Worm (Caenorhabditis elegans): Measurements from ENCODE around the gene ZK688.1.
A peak's percentile ranks its signal among the peaks of the same experiment; 100 is the strongest.

The ZK688.1 gene

ce11 chrIII:7946968-7947491, 37.7 kb downstream of the ZK688.1 start, which contains the start of gene gsto-1 (continued):
- TF ChIP-seq gmeb-2 (tag; optimal IDR thresholded peaks at IDR 0.05), result no peak

DNA sequence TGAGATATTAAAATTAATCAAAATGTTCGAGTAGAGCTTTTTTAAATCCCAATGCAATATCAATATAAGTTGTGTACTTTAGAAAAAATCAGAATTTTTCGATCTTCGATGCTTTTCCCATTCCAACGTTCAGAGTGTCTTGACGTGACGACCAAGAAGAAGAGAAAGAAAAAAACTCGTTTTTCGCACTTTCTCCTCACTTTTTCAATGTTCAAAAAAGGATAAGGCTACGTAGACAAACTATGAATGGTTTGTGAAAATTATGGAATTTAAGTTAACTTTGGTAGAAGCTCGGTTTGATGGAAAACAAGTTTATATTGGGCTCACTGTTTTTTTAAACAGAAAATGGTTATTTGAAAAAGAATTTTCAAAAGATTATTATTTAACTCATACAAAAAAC, 38.3 kb downstream of the ZK688.1 start:
- TF ChIP-seq K02D7.2 (tag; optimal IDR thresholded peaks at IDR 0.05), result no peak
- TF ChIP-seq lim-6 (tag; optimal IDR thresholded peaks at IDR 0.05), result no peak

DNA sequence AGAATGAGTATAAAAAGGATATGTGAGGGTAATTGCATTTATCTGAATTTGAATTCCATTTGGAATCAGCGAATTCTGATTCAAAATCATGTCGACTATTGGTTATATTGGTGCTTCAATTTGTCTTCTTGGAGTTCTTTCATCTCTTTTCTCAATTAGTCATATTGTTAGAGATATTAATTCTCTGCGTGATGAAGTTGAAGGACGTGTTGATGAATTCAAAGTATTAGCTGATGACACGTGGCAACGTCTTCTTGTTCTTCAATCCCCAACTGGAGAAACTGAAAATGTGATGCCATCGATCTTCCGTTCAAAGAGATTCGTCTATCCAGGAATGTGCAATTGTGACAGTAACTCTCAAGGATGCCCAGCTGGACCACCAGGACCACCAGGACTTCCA, 39.4 kb downstream of the ZK688.1 start, which contains the start of gene col-90:
Gene col-90 (plus strand): TSS at position 37 of the 400 bp plus-strand sequence.
- TF ChIP-seq ceh-31 (tag; optimal IDR thresholded peaks at IDR 0.05) (no peak), pha-4 (tag; optimal IDR thresholded peaks at IDR 0.05) (no peak), npax-4 (tag; optimal IDR thresholded peaks at IDR 0.05) (no peak)

- TF ChIP-seq nhr-232 (tag; optimal IDR thresholded peaks at IDR 0.05) (no peak), fkh-6 (tag; optimal IDR thresholded peaks at IDR 0.05) (no peak), pax-1 (tag; optimal IDR thresholded peaks at IDR 0.05) (no peak), hlh-15 (tag; optimal IDR thresholded peaks at IDR 0.05) (no peak), pha-4 (tag; optimal IDR thresholded peaks at IDR 0.05) (no peak), tbx-7 (tag; optimal IDR thresholded peaks at IDR 0.05) (no peak), gmeb-2 (tag; optimal IDR thresholded peaks at IDR 0.05) (no peak), ceh-30 (tag; optimal IDR thresholded peaks at IDR 0.05) (no peak), madf-2 (tag; optimal IDR thresholded peaks at IDR 0.05) (no peak), unc-86 (tag; optimal IDR thresholded peaks at IDR 0.05) (no peak), T23F11.4 (GFP tag; optimal IDR thresholded peaks at IDR 0.05) (no peak), ceh-19 (GFP tag; optimal IDR thresholded peaks at IDR 0.05) (no peak), ztf-16 (tag; optimal IDR thresholded peaks at IDR 0.05) (no peak)
Measured at ce11 chrIII:7950447-7950846, 41.1 kb downstream of the ZK688.1 start.

ce11 chrIII:7952077-7952765, 42.9 kb downstream of the ZK688.1 start, which contains the start of gene C29E4.15:
C29E4.15 (plus strand) TSS chrIII:7952623.
- TF ChIP-seq unc-42 (tag; optimal IDR thresholded peaks at IDR 0.05) (peak; percentile 19), K09A11.1 (tag; optimal IDR thresholded peaks at IDR 0.05; ENCODE audit: insufficient read depth) (no peak), nfya-1 (tag; optimal IDR thresholded peaks at IDR 0.05) (no peak), F13H6.1 (tag; optimal IDR thresholded peaks at IDR 0.05) (no peak)

DNA sequence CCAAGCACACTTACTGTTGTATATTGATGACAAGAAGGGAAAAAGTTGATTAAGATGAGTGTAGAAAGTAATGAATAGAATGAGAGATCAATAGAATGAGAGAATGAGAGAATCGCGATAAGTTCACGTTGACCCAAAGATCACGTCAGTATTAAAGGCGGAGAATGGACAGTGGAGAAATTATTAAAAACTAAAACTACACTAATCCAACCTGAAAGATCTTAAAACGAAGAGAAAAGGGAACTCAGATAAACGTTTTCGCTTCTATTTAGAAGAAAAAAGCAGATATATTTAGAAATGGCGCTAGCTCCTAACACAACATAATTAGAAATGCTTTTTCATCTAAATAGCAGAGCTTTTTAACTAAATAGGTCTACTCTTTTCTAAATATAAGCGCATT, 43.8 kb downstream of the ZK688.1 start, which contains the start of gene let-754:
Gene let-754 (minus strand): TSS at position 101 of the 400 bp plus-strand sequence.
- TF ChIP-seq dmd-4 (tag; optimal IDR thresholded peaks at IDR 0.05; ENCODE audit: borderline replicate concordance), result no peak
- TF ChIP-seq pha-4 (tag; optimal IDR thresholded peaks at IDR 0.05), result no peak
- TF ChIP-seq pros-1 (tag; optimal IDR thresholded peaks at IDR 0.05), result no peak
- TF ChIP-seq ahr-1 (tag; optimal IDR thresholded peaks at IDR 0.05), result no peak
- no peak for TF ChIP-seq unc-86 (tag; optimal IDR thresholded peaks at IDR 0.05)
- TF ChIP-seq pha-2 (tag; optimal IDR thresholded peaks at IDR 0.05), result no peak
- TF ChIP-seq ceh-19 (GFP tag; optimal IDR thresholded peaks at IDR 0.05), result no peak
- no peak for TF ChIP-seq pat-9 (tag; optimal IDR thresholded peaks at IDR 0.05)
- TF ChIP-seq K09A11.1 (tag; optimal IDR thresholded peaks at IDR 0.05; ENCODE audit: insufficient read depth), result no peak
- TF ChIP-seq nhr-11 (tag; optimal IDR thresholded peaks at IDR 0.05), result no peak
- no peak for TF ChIP-seq che-1 (tag; optimal IDR thresholded peaks at IDR 0.05)
- no peak for TF ChIP-seq ttx-3 (tag; optimal IDR thresholded peaks at IDR 0.05)
- TF ChIP-seq ceh-2 (tag; optimal IDR thresholded peaks at IDR 0.05), result no peak
- no peak for TF ChIP-seq fkh-10 (GFP tag; optimal IDR thresholded peaks at IDR 0.05)
- TF ChIP-seq Y22D7AL.16 (tag; optimal IDR thresholded peaks at IDR 0.05), result no peak
- no peak for TF ChIP-seq ref-2 (tag; optimal IDR thresholded peaks at IDR 0.05)
- no peak for TF ChIP-seq C08G9.2 (tag; optimal IDR thresholded peaks at IDR 0.05)
- no peak for TF ChIP-seq ceh-18 (tag; optimal IDR thresholded peaks at IDR 0.05)
- no peak for TF ChIP-seq ceh-45 (GFP tag; IDR thresholded peaks at IDR 0.05)
- TF ChIP-seq ceh-6 (GFP tag; optimal IDR thresholded peaks at IDR 0.05), result no peak

All from whole organism, late embryonic.